Fruit fly (Drosophila melanogaster): ENCODE results near the gene Eip74EF.

The Eip74EF gene

dm6 chr3L:17532898-17533700 lies 86.0 kb downstream of the Eip74EF start (continued):
- TF ChIP-seq trem (tag; optimal IDR thresholded peaks at IDR 0.05) (peak; percentile 3), ems (GFP tag; optimal IDR thresholded peaks at IDR 0.05) (peak; percentile 58), ab (GFP tag; optimal IDR thresholded peaks at IDR 0.05) (no peak), insv (GFP tag; optimal IDR thresholded peaks at IDR 0.05) (peak in 1 of 2 experiments; percentile 5), toy (GFP tag; IDR thresholded peaks at IDR 0.05) (no peak), lilli (GFP tag; optimal IDR thresholded peaks at IDR 0.05) (peak; percentile 58), Atf6 (GFP tag; IDR thresholded peaks at IDR 0.05) (0 out of 2 replicates have a peak, but pooled peaks have one; percentile 37), jumu (GFP tag; optimal IDR thresholded peaks at IDR 0.05) (no peak), CG8290 (GFP tag; optimal IDR thresholded peaks at IDR 0.05) (peak; percentile 53), CG8290 (tag; optimal IDR thresholded peaks at IDR 0.05) (peak in 1 of 2 experiments; percentile 90), vfl (GFP tag; optimal IDR thresholded peaks at IDR 0.05) (peak; percentile 54), CG13296 (GFP tag; optimal IDR thresholded peaks at IDR 0.05) (peak; percentile 33), CG2129 (GFP tag; IDR thresholded peaks at IDR 0.05; ENCODE audit: partially characterized antibody) (no peak), emc (GFP tag; optimal IDR thresholded peaks at IDR 0.05) (peak; percentile 14), CG15011 (GFP tag; optimal IDR thresholded peaks at IDR 0.05) (no peak), oc (tag; optimal IDR thresholded peaks at IDR 0.05) (peak; percentile 38), run (tag; optimal IDR thresholded peaks at IDR 0.05) (no peak), pzg (GFP tag; optimal IDR thresholded peaks at IDR 0.05) (peak; percentile 80), nerfin-1 (tag; optimal IDR thresholded peaks at IDR 0.05) (no peak), CG33213 (GFP tag; optimal IDR thresholded peaks at IDR 0.05) (no peak), HLH3B (GFP tag; IDR thresholded peaks at IDR 0.05) (no peak), dmrt99B (tag; optimal IDR thresholded peaks at IDR 0.05) (peak; percentile 31), CG4404 (GFP tag; IDR thresholded peaks at IDR 0.05) (peak; percentile 18; the same call in 1 of the 2 replicates), danr (GFP tag; IDR thresholded peaks at IDR 0.05) (no peak), ap (GFP tag; IDR thresholded peaks at IDR 0.05) (no peak), Dll (GFP tag; IDR thresholded peaks at IDR 0.05; ENCODE audit: partially characterized antibody) (0 out of 4 replicates have a peak, but pooled peaks have one; percentile 17), CG17359 (tag; optimal IDR thresholded peaks at IDR 0.05) (peak; percentile 22), Hmr (GFP tag; optimal IDR thresholded peaks at IDR 0.05) (peak; percentile 79), fd96Cb (tag; optimal IDR thresholded peaks at IDR 0.05) (peak; percentile 3), CG1529 (GFP tag; optimal IDR thresholded peaks at IDR 0.05) (peak; percentile 19), B-H2 (GFP tag; optimal IDR thresholded peaks at IDR 0.05) (no peak), dati (GFP tag; IDR thresholded peaks at IDR 0.05) (no peak), ase (GFP tag; IDR thresholded peaks at IDR 0.05) (no peak), Opbp (GFP tag; IDR thresholded peaks at IDR 0.05; ENCODE audit: partially characterized antibody) (peak; percentile 71; the same call in 2 of the 3 replicates), rib (GFP tag; IDR thresholded peaks at IDR 0.05) (peak; percentile 91), CG17612 (GFP tag; IDR thresholded peaks at IDR 0.05) (no peak), CG12104 (GFP tag; optimal IDR thresholded peaks at IDR 0.05) (peak; percentile 45), CG8388 (GFP tag; optimal IDR thresholded peaks at IDR 0.05) (peak; percentile 31), CG10431 (GFP tag; optimal IDR thresholded peaks at IDR 0.05) (peak; percentile 29), CG12769 (tag; optimal IDR thresholded peaks at IDR 0.05) (peak; percentile 76), esg (GFP tag; conservative IDR thresholded peaks at IDR 0.05) (peak; percentile 18; the same call in 1 of the 2 replicates), CG14050 (GFP tag; IDR thresholded peaks at IDR 0.05) (no peak; the same call in 2 of the 3 replicates), dpn (GFP tag; optimal IDR thresholded peaks at IDR 0.05) (peak; percentile 56 to 60), CG10979 (tag; optimal IDR thresholded peaks at IDR 0.05) (peak; percentile 34), tll (GFP tag; optimal IDR thresholded peaks at IDR 0.05) (no peak), Nf-YA (GFP tag; IDR thresholded peaks at IDR 0.05) (0 out of 2 replicates have a peak, but pooled peaks have one; percentile 34), CG3065 (GFP tag; optimal IDR thresholded peaks at IDR 0.05) (no peak), Stat92E (GFP tag; optimal IDR thresholded peaks at IDR 0.05) (peak in 1 of 3 experiments; percentile 54)
